Fruit fly (Drosophila melanogaster): ENCODE data around the gene CG31522.

Gene CG31522

DNA sequence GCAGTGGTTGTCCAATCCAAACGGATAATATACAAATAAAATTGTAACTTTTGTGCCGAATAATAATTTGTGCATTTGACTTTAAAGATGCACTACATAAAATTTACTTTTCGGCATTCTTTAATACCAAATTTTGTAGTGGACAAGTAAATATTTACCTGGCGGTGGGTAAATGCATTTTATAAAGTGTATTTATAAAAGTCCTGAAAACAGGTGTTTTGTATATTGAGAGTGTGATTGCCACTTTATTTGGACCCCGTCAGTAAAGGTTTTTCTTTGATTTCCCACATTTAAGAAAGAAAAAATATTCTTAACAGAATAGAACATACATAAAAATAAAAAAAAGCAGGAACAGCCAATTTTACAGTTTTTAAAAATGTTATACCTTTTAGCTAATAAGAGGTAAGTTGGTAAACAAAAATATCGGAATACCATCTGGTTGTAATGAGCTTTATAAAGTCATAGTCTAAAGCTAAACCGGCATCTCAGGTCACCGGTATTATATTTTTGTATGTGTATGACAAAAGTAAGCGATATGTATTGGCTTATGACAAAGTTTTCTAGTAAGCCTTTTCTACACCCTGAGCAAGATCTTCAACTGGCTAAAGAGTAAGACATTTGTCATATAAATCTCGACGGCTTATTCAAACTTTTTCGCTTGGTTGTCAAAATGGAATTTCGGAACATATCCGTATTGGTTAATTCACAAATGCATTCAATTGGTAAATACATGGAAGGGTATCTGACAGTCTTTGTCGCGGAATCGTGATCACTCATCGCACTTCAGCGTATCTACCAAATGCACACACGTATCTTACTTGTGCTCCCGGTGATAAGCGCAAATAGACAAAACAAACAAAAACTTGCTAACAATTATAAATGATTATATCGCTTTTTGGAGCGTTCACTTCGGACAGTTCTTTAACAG is 67.8 kb downstream of the CG31522 start (continued):
- TF ChIP-seq Doc2 (GFP tag; IDR thresholded peaks at IDR 0.05) (no peak), Opbp (GFP tag; IDR thresholded peaks at IDR 0.05; ENCODE audit: partially characterized antibody) (no peak), CG6813 (GFP tag; optimal IDR thresholded peaks at IDR 0.05) (peak; percentile 78), usp (GFP tag; optimal IDR thresholded peaks at IDR 0.05) (no peak), pum (GFP tag; optimal IDR thresholded peaks at IDR 0.05) (peak; percentile 83), ro (GFP tag; IDR thresholded peaks at IDR 0.05) (peak; percentile 74), CG5953 (GFP tag; IDR thresholded peaks at IDR 0.05) (peak; percentile 85), CG12744 (GFP tag; optimal IDR thresholded peaks at IDR 0.05) (peak; percentile 78), peb (GFP tag; IDR thresholded peaks at IDR 0.05) (no peak; the same call in 1 of the 2 replicates), Hr39 (optimal IDR thresholded peaks at IDR 0.05) (no peak), onecut (GFP tag; IDR thresholded peaks at IDR 0.05) (peak; percentile 74), unpg (GFP tag; optimal IDR thresholded peaks at IDR 0.05) (peak; percentile 90), CG9215 (GFP tag; IDR thresholded peaks at IDR 0.05) (no peak; the same call in 1 of the 2 replicates), CG2712 (tag; optimal IDR thresholded peaks at IDR 0.05) (peak; percentile 87), ind (GFP tag; optimal IDR thresholded peaks at IDR 0.05) (peak; percentile 91), CG31441 (GFP tag; IDR thresholded peaks at IDR 0.05) (peak; percentile 91), CG13775 (GFP tag; optimal IDR thresholded peaks at IDR 0.05) (peak; percentile 72), zf30C (GFP tag; optimal IDR thresholded peaks at IDR 0.05) (no peak), hb (GFP tag; IDR thresholded peaks at IDR 0.05; ENCODE audit: partially characterized antibody) (no peak), gsb-n (tag; optimal IDR thresholded peaks at IDR 0.05) (no peak), twi (tag; optimal IDR thresholded peaks at IDR 0.05) (peak; percentile 57), Six4 (GFP tag; optimal IDR thresholded peaks at IDR 0.05) (peak; percentile 79), gro (GFP tag; optimal IDR thresholded peaks at IDR 0.05) (peak; percentile 95), CG12071 (GFP tag; optimal IDR thresholded peaks at IDR 0.05) (peak; percentile 89), CG16813 (GFP tag; IDR thresholded peaks at IDR 0.05; ENCODE audit: partially characterized antibody) (no peak), Rfx (GFP tag; IDR thresholded peaks at IDR 0.05) (peak; percentile 90), Adf1 (GFP tag; IDR thresholded peaks at IDR 0.05) (peak; percentile 53), Eip74EF (GFP tag; optimal IDR thresholded peaks at IDR 0.05) (peak in 1 of 2 experiments; percentile 85), hth (optimal IDR thresholded peaks at IDR 0.05) (no peak), D19B (GFP tag; optimal IDR thresholded peaks at IDR 0.05) (peak; percentile 69), BEAF-32 (GFP tag; optimal IDR thresholded peaks at IDR 0.05) (peak; percentile 14), Antp (GFP tag; optimal IDR thresholded peaks at IDR 0.05) (peak; percentile 90), Dek (tag; optimal IDR thresholded peaks at IDR 0.05) (peak; percentile 86), CG32767 (GFP tag; IDR thresholded peaks at IDR 0.05) (peak; percentile 83), gcm (GFP tag; optimal IDR thresholded peaks at IDR 0.05) (peak; percentile 66), wdn (GFP tag; IDR thresholded peaks at IDR 0.05) (peak; percentile 75), Deaf1 (tag; optimal IDR thresholded peaks at IDR 0.05) (peak; percentile 75), Awh (GFP tag; IDR thresholded peaks at IDR 0.05) (peak; percentile 72; the same call in 1 of the 2 replicates), klu (GFP tag; IDR thresholded peaks at IDR 0.05) (no peak), phol (tag; optimal IDR thresholded peaks at IDR 0.05) (peak; percentile 86), CG17568 (GFP tag; optimal IDR thresholded peaks at IDR 0.05) (peak; percentile 74), CG13296 (GFP tag; optimal IDR thresholded peaks at IDR 0.05) (peak; percentile 75), grau (tag; optimal IDR thresholded peaks at IDR 0.05) (peak; percentile 90), CG18476 (GFP tag; optimal IDR thresholded peaks at IDR 0.05) (peak; percentile 80), hbn (GFP tag; IDR thresholded peaks at IDR 0.05; ENCODE audit: partially characterized antibody) (no peak), HLHmδ (GFP tag; optimal IDR thresholded peaks at IDR 0.05) (no peak), fd3F (GFP tag; optimal IDR thresholded peaks at IDR 0.05) (peak; percentile 79), CG18599 (GFP tag; optimal IDR thresholded peaks at IDR 0.05) (peak; percentile 91), CG7372 (GFP tag; IDR thresholded peaks at IDR 0.05) (peak; percentile 72)
